Fruit fly (Drosophila melanogaster): ENCODE data around the gene Uros2.

Gene Uros2

DNA sequence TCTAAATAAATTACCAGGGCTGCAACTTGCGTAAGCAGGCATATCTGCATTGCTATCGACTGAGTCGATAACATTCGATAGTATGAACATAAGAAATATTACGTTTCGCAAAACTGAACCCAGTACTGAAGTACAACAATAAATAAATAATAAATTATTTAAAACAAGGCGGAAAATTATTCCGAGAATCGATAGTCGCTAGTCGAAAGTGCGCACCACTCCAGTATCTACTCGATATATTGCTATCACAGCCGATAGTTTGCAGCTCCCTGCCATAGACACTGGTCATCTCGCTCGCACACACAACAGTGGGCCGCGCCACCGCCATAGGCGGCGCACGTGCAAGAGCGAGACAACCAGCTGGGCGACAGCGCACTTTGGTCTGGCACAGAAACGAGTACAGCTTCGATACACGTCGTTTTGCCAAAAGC, 5.1 kb downstream of the Uros2 start, which contains the start of gene nsl1 (continued):
- TF ChIP-seq CG17186 (GFP tag; optimal IDR thresholded peaks at IDR 0.05) (peak; percentile 98), Nf-YB (GFP tag; optimal IDR thresholded peaks at IDR 0.05) (peak; percentile 28), CG2120 (GFP tag; optimal IDR thresholded peaks at IDR 0.05) (peak; percentile 14), Asciz (GFP tag; optimal IDR thresholded peaks at IDR 0.05) (no peak), CG16863 (GFP tag; optimal IDR thresholded peaks at IDR 0.05) (peak; percentile 78), lab (GFP tag; optimal IDR thresholded peaks at IDR 0.05) (peak; percentile 64), ham (GFP tag; IDR thresholded peaks at IDR 0.05) (no peak), Neu2 (GFP tag; optimal IDR thresholded peaks at IDR 0.05; ENCODE audit: borderline replicate concordance) (no peak), Ptx1 (GFP tag; IDR thresholded peaks at IDR 0.05) (peak; percentile 37; the same call in 1 of the 2 replicates), Bgb (GFP tag; IDR thresholded peaks at IDR 0.05; ENCODE audit: partially characterized antibody) (peak; percentile 97), Ravus (GFP tag; IDR thresholded peaks at IDR 0.05) (no peak), CG2712 (tag; optimal IDR thresholded peaks at IDR 0.05) (peak; percentile 74), sima (GFP tag; optimal IDR thresholded peaks at IDR 0.05) (no peak), zf30C (GFP tag; optimal IDR thresholded peaks at IDR 0.05) (no peak), Dbx (GFP tag; IDR thresholded peaks at IDR 0.05) (0 out of 3 replicates have a peak, but pooled peaks have one; percentile 40), Rx (GFP tag; IDR thresholded peaks at IDR 0.05) (no peak), Dref (GFP tag; IDR thresholded peaks at IDR 0.05) (peak; percentile 84), pros (GFP tag; optimal IDR thresholded peaks at IDR 0.05) (no peak), tx (GFP tag; optimal IDR thresholded peaks at IDR 0.05) (no peak), PHDP (tag; optimal IDR thresholded peaks at IDR 0.05) (no peak), CG31224 (GFP tag; IDR thresholded peaks at IDR 0.05) (no peak), chinmo (GFP tag; IDR thresholded peaks at IDR 0.05; ENCODE audit: partially characterized antibody) (peak; percentile 88; the same call in 3 of the 4 replicates), Hr78 (GFP tag; optimal IDR thresholded peaks at IDR 0.05) (no peak), eyg (GFP tag; optimal IDR thresholded peaks at IDR 0.05) (no peak), CG11696 (GFP tag; IDR thresholded peaks at IDR 0.05) (no peak), CG8281 (tag; optimal IDR thresholded peaks at IDR 0.05) (no peak), Lim3 (GFP tag; IDR thresholded peaks at IDR 0.05) (no peak), CG1529 (GFP tag; optimal IDR thresholded peaks at IDR 0.05) (peak; percentile 7), CG4730 (GFP tag; IDR thresholded peaks at IDR 0.05) (no peak), NfI (GFP tag; optimal IDR thresholded peaks at IDR 0.05) (peak; percentile 42), CG30403 (GFP tag; optimal IDR thresholded peaks at IDR 0.05) (peak; percentile 43), stwl (tag; optimal IDR thresholded peaks at IDR 0.05) (peak; percentile 87), CG6854 (GFP tag; optimal IDR thresholded peaks at IDR 0.05) (no peak), Deaf1 (tag; optimal IDR thresholded peaks at IDR 0.05) (peak; percentile 78), E2f2 (GFP tag; IDR thresholded peaks at IDR 0.05) (peak; percentile 61), CG10267 (tag; optimal IDR thresholded peaks at IDR 0.05) (peak; percentile 74), dpn (GFP tag; optimal IDR thresholded peaks at IDR 0.05) (peak in 1 of 2 experiments; percentile 37), CG18476 (GFP tag; optimal IDR thresholded peaks at IDR 0.05) (peak; percentile 38), hth (optimal IDR thresholded peaks at IDR 0.05) (no peak), CG12219 (GFP tag; optimal IDR thresholded peaks at IDR 0.05) (no peak), CG31441 (GFP tag; IDR thresholded peaks at IDR 0.05) (0 out of 2 replicates have a peak, but pooled peaks have one; percentile 31), CG15479 (GFP tag; optimal IDR thresholded peaks at IDR 0.05) (no peak), CG4328 (GFP tag; optimal IDR thresholded peaks at IDR 0.05) (no peak), CG12104 (GFP tag; optimal IDR thresholded peaks at IDR 0.05) (no peak), ssp (GFP tag; IDR thresholded peaks at IDR 0.05) (no peak), toy (GFP tag; IDR thresholded peaks at IDR 0.05) (no peak), Gug (GFP tag; IDR thresholded peaks at IDR 0.05) (peak; percentile 27; the same call in 1 of the 4 replicates), CG34224 (GFP tag; IDR thresholded peaks at IDR 0.05; ENCODE audit: partially characterized antibody) (peak; percentile 98), Lpt (GFP tag; optimal IDR thresholded peaks at IDR 0.05) (no peak), CG1603 (tag; optimal IDR thresholded peaks at IDR 0.05) (peak; percentile 58), CG12236 (GFP tag; optimal IDR thresholded peaks at IDR 0.05) (no peak)

Data from whole organism, embryonic.